Worm (Caenorhabditis elegans): ENCODE data around the gene fbxa-32.

DNA sequence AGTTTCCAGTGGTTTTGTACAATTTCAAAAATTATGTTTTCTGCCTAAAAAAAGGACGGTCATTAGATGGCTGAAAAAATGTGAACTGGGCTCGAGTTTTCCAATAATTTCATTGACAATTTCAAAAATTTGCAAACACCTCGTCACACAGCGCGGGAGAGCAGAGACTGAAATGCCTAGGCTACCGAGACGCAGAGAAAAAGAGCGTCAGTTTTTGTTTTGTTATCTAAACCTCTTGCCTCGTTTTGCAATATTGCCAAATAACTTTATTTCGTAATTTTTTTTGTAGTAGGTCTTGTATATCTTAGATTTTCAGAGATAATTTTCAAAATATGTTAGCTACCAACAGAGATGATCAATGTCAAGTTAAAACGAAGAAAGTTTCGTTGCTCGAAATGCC, 25.9 kb downstream of the fbxa-32 start, which contains the start of gene fbxa-63:
- TF ChIP-seq alr-1 (tag; optimal IDR thresholded peaks at IDR 0.05) (no peak), nhr-12 (tag; optimal IDR thresholded peaks at IDR 0.05) (no peak), nhr-11 (tag; optimal IDR thresholded peaks at IDR 0.05) (no peak)

Data from whole organism, L2 larva.